Worm (Caenorhabditis elegans) whole organism, midembryonic: ENCODE results near the gene nlp-80.

Source experiments
- T22C8.4 ChIP-seq: fragments of 200-800 bp; sonication (Bioruptor generic); IDR thresholded peaks from 2 replicates; pipeline ENCODE4 v1.3.6; 2022; ENCODE audit warnings: missing genetic modification characterization, missing compliant biosample characterization
- cog-1 ChIP-seq: sonication (generic microtip); optimal IDR thresholded peaks from 2 replicates; lab custom pipeline; 2016; ENCODE audit warnings: missing genetic modification characterization, missing compliant biosample characterization
- flt-1 ChIP-seq: fragments of 200-800 bp; sonication (Bioruptor generic); IDR thresholded peaks from 2 replicates; pipeline ENCODE4 v1.3.6; 2022; ENCODE audit warnings: missing genetic modification characterization, missing compliant biosample characterization
- klf-2 ChIP-seq: fragments of 200-800 bp; sonication (Bioruptor generic); conservative IDR thresholded peaks from 2 replicates; pipeline ENCODE4 v1.3.6; 2022; ENCODE audit warnings: missing genetic modification reagents, missing genetic modification characterization, missing compliant biosample characterization
- med-1 ChIP-seq: sonication (generic microtip); optimal IDR thresholded peaks from 2 replicates; lab custom pipeline; 2017; ENCODE audit warnings: missing genetic modification characterization, mild to moderate bottlenecking, missing compliant biosample characterization, antibody characterized with exemption, missing genetic modification reagents; ENCODE audit not compliant: insufficient read depth
- ref-1 ChIP-seq: fragments of 200-800 bp; sonication (Bioruptor generic); conservative IDR thresholded peaks from 2 replicates; pipeline ENCODE4 v1.3.6; 2022; ENCODE audit warnings: missing genetic modification reagents, missing genetic modification characterization, missing compliant biosample characterization
- tab-1 ChIP-seq: fragments of 200-800 bp; sonication (Bioruptor generic); IDR thresholded peaks from 2 replicates; pipeline ENCODE4 v1.3.6; 2022; ENCODE audit warnings: missing genetic modification characterization, missing compliant biosample characterization
- ztf-23 ChIP-seq: fragments of 200-800 bp; sonication (Bioruptor generic); IDR thresholded peaks from 2 replicates; pipeline ENCODE4 v1.3.6; 2022; ENCODE audit warnings: missing genetic modification reagents, missing genetic modification characterization, missing compliant biosample characterization
- ztf-29 ChIP-seq: fragments of 200-800 bp; sonication (Bioruptor generic); IDR thresholded peaks from 2 replicates; pipeline ENCODE4 v1.3.6; 2022; ENCODE audit warnings: missing genetic modification reagents, missing genetic modification characterization, missing compliant biosample characterization

The nlp-80 gene

DNA sequence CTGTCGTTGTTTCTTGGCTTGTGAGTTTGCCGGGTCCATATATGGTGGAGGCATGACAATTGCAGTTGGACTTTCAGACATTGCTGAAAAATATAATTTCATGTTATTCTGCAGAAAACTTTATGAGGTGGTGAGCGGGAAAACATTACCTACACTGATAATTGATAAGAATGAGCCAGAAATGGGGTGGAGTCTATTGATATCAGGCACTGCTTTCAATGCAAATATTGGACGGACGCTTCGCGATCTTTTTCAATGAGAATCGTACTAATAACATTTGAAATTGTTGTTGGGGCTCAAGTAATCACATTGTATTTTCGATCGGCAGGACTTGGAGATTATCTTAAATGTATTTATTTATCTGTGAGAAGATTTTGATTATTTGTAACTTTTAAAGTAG, 6.2 kb downstream of the nlp-80 start, which contains the start of gene T04C12.1:
T04C12.1 (minus strand) TSS at position 90 of the 400 bp plus-strand sequence.
- no peak for TF ChIP-seq flt-1 (GFP tag; lab: Robert Waterston, UW)
- no peak for TF ChIP-seq tab-1 (GFP tag; lab: Robert Waterston, UW)
- no peak for TF ChIP-seq ztf-29 (GFP tag; lab: Robert Waterston, UW)

DNA sequence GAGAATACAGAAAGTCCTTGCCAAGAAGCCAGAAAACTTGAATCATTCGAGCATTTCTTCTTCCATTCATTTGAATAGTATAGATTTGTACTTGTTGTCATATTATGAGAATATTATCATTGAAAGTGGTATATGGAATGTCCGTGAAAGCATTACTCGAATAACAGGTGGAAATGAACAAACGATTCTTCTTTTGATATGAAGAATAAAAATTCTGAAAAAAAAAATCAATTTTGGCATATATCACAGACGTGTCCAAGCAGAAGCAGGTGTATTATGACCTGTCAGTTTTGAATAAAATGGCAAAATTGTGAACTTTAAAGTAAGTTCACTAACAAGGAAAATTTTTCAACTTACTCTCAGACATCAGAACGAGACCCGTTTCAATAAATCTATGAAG, 8.4 kb downstream of the nlp-80 start, which contains the start of gene srh-75:
srh-75 (minus strand) TSS at position 101 of the 400 bp plus-strand sequence.
- TF ChIP-seq ztf-29 (GFP tag; lab: Robert Waterston, UW) (no peak), ztf-23 (GFP tag; lab: Robert Waterston, UW) (no peak), cog-1 (tag; lab: Kevin White, UChicago) (no peak), med-1 (GFP tag; lab: Kevin White, UChicago) (no peak), klf-2 (no peak), T22C8.4 (GFP tag; lab: Robert Waterston, UW) (no peak), flt-1 (GFP tag; lab: Robert Waterston, UW) (no peak), ref-1 (GFP tag; lab: Robert Waterston, UW) (no peak), tab-1 (GFP tag; lab: Robert Waterston, UW) (no peak)

DNA sequence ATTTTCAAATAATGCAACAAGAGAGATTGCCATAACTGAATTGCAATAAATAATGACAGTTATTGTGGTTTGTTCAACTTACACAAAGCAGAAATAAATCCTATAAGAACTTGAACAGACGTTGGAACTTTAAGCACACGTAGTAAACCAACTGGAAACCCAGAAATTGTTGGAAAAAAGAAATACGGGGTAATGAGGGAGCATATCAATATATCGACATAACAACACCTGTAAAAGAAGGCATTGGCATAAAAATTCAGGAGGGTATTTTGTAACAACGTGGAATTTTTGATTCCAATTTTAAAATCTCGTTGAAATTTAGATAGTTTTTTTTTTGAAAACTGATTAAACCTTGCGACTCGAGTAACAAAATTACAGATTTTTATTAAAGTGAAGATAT, 8.9 kb downstream of the nlp-80 start:
- TF ChIP-seq tab-1 (GFP tag; lab: Robert Waterston, UW): no peak
- no peak for TF ChIP-seq cog-1 (tag; lab: Kevin White, UChicago)
- TF ChIP-seq flt-1 (GFP tag; lab: Robert Waterston, UW): no peak
- TF ChIP-seq klf-2: no peak
- TF ChIP-seq med-1 (GFP tag; lab: Kevin White, UChicago): no peak
- no peak for TF ChIP-seq ztf-23 (GFP tag; lab: Robert Waterston, UW)
- no peak for TF ChIP-seq T22C8.4 (GFP tag; lab: Robert Waterston, UW)
- TF ChIP-seq ref-1 (GFP tag; lab: Robert Waterston, UW): no peak
- TF ChIP-seq ztf-29 (GFP tag; lab: Robert Waterston, UW): no peak

DNA sequence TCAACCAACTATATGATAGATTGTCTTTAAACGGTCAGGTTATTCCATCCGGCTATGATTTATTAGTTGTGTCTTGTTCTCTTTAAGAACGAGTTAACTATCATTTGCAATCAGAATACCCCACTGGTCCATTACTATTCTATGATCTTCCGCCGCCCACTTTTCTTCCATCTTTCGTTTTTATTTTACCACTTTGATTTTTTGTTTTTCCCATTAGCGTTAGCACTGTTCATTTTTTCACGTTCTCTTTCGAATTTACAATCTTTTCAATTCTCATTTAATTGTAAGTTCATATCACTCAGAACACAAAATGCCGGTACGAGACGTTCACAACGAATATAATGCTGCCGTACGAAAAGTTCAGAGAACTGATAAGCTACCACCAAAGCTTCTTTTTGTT, 11.6 kb downstream of the nlp-80 start, which contains the start of gene T04C12.7:
T04C12.7 (plus strand) TSS at position 301 of the 400 bp plus-strand sequence.
- TF ChIP-seq ref-1 (GFP tag; lab: Robert Waterston, UW): no peak
- no peak for TF ChIP-seq klf-2
- no peak for TF ChIP-seq med-1 (GFP tag; lab: Kevin White, UChicago)
- TF ChIP-seq tab-1 (GFP tag; lab: Robert Waterston, UW): no peak

DNA sequence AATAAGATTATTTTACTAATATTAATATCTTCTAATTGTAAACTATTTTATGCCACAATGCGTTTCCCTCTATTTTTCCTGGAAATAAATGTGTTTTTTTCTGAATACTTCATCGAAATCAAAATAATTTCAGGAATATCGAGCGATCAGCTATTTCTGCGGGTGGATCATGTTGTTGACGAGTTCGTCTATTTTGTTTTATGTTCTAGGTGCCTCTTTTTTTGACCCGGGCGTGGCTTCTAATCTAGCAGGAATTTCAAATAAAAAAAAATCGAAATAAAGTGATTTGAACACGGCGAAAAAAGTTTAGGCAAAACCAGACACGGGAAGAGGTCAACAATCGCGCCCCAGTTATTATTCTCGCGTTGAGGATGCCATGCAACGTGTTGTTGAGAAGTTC, 13.5 kb downstream of the nlp-80 start, which contains the start of gene T04C12.33:
T04C12.33 (plus strand) TSS at position 301 of the 400 bp plus-strand sequence.
- no peak for TF ChIP-seq ref-1 (GFP tag; lab: Robert Waterston, UW)
- no peak for TF ChIP-seq flt-1 (GFP tag; lab: Robert Waterston, UW)
- no peak for TF ChIP-seq T22C8.4 (GFP tag; lab: Robert Waterston, UW)
- TF ChIP-seq med-1 (GFP tag; lab: Kevin White, UChicago): no peak
- no peak for TF ChIP-seq tab-1 (GFP tag; lab: Robert Waterston, UW)
- TF ChIP-seq cog-1 (tag; lab: Kevin White, UChicago): no peak
- no peak for TF ChIP-seq ztf-29 (GFP tag; lab: Robert Waterston, UW)
- TF ChIP-seq ztf-23 (GFP tag; lab: Robert Waterston, UW): no peak
- TF ChIP-seq klf-2: no peak

DNA sequence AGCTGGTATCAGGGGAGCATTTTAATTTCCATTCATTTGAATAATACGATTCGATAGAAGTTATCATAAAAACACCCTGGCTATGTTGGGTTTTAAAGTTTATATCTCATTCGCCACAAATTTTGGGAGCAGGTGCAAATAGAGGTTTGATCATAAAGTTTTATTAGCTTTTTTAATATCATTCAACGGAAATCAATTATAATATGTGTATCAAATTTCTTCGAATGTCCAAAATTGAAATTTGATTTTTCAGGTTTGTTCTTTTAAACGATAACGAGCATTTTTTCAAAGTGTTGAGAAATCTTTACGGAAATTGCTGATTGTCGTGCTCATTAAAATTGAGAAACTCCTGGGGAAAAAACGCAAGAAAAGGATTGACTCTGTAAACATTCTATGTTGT, 16.7 kb downstream of the nlp-80 start, which contains the start of gene srh-74:
srh-74 (minus strand) TSS at position 101 of the 400 bp plus-strand sequence.
- TF ChIP-seq cog-1 (tag; lab: Kevin White, UChicago) (no peak), ref-1 (GFP tag; lab: Robert Waterston, UW) (no peak), klf-2 (no peak), ztf-23 (GFP tag; lab: Robert Waterston, UW) (no peak), T22C8.4 (GFP tag; lab: Robert Waterston, UW) (no peak), med-1 (GFP tag; lab: Kevin White, UChicago) (no peak), ztf-29 (GFP tag; lab: Robert Waterston, UW) (no peak), flt-1 (GFP tag; lab: Robert Waterston, UW) (no peak), tab-1 (GFP tag; lab: Robert Waterston, UW) (no peak)

DNA sequence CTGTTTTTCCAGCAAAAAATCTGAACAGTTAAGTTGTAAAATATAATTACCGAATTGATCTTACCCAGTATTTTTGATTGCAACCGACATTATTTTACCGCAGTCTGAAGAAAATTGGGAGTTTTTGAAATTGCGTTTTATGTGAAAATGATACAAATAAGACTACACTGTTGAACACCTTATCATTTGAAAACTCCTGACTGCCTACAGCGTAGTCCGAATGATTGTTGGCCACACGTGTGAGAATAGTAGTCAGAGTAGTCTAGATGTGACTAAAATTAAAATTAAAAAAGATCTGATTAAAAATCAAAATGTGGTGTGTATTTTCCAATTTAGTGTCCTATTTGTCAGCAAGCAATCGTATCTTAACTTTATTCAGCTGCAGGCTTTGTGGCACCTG, 18.7 kb downstream of the nlp-80 start, which contains the start of gene dhs-18:
dhs-18 (minus strand) TSS at position 104 of the 400 bp plus-strand sequence.
- TF ChIP-seq med-1 (GFP tag; lab: Kevin White, UChicago): no peak
- TF ChIP-seq tab-1 (GFP tag; lab: Robert Waterston, UW): no peak
- no peak for TF ChIP-seq ztf-29 (GFP tag; lab: Robert Waterston, UW)
- no peak for TF ChIP-seq cog-1 (tag; lab: Kevin White, UChicago)
- no peak for TF ChIP-seq ztf-23 (GFP tag; lab: Robert Waterston, UW)
- TF ChIP-seq T22C8.4 (GFP tag; lab: Robert Waterston, UW): no peak
- no peak for TF ChIP-seq klf-2
- TF ChIP-seq flt-1 (GFP tag; lab: Robert Waterston, UW): no peak
- TF ChIP-seq ref-1 (GFP tag; lab: Robert Waterston, UW): no peak

DNA sequence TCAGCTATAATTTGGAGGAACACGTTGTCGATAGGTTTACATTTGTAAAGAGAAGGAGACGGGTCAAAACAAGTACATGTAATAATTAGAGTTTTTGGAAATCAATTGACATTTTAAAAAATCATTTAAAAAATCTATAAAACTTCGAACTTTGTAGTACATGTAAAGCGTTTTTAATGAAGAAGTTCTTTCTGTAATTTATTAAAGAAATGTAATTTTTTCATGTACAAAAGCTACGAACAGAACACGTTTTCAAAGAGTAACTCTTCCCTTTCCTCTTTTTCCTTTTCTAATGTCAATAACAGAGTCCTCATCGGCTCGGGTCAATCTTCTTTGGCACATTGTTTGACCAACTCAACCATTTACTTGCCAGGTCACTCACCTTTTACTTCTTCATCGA, 21.6 kb downstream of the nlp-80 start, which contains the start of gene C45B11.6:
C45B11.6 (plus strand) TSS at position 301 of the 400 bp plus-strand sequence.
- TF ChIP-seq tab-1 (GFP tag; lab: Robert Waterston, UW): no peak
- no peak for TF ChIP-seq ref-1 (GFP tag; lab: Robert Waterston, UW)
- TF ChIP-seq med-1 (GFP tag; lab: Kevin White, UChicago): no peak
- TF ChIP-seq cog-1 (tag; lab: Kevin White, UChicago): no peak
- TF ChIP-seq klf-2: no peak
- TF ChIP-seq ztf-23 (GFP tag; lab: Robert Waterston, UW): no peak
- TF ChIP-seq T22C8.4 (GFP tag; lab: Robert Waterston, UW): no peak
- no peak for TF ChIP-seq ztf-29 (GFP tag; lab: Robert Waterston, UW)
- TF ChIP-seq flt-1 (GFP tag; lab: Robert Waterston, UW): no peak

DNA sequence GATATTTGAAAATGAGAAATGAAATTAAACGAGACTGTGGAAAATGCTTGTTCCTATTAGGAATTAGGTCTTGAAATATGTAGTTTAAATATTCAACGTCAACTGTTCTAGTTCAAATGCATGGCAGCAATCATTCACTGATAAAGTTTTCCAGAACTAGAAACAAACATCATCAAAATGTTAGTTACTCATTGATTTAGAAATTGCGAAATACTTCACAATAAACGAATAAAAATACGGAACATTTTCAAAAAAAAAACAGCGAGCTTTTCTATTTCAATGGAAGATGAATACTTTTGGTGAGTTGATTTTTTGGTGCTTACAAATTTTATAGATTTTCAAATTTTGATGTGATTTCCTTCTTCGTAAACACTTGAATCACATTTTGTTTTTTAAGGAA, 22.9 kb downstream of the nlp-80 start, which contains the start of gene C45B11.2:
C45B11.2 (plus strand) TSS at position 173 of the 400 bp plus-strand sequence.
- TF ChIP-seq cog-1 (tag; lab: Kevin White, UChicago): no peak
- no peak for TF ChIP-seq med-1 (GFP tag; lab: Kevin White, UChicago)
- no peak for TF ChIP-seq T22C8.4 (GFP tag; lab: Robert Waterston, UW)
- TF ChIP-seq tab-1 (GFP tag; lab: Robert Waterston, UW): no peak
- no peak for TF ChIP-seq flt-1 (GFP tag; lab: Robert Waterston, UW)
- TF ChIP-seq ztf-29 (GFP tag; lab: Robert Waterston, UW): no peak
- no peak for TF ChIP-seq ref-1 (GFP tag; lab: Robert Waterston, UW)
- TF ChIP-seq klf-2: no peak
- no peak for TF ChIP-seq ztf-23 (GFP tag; lab: Robert Waterston, UW)
